Worm (Caenorhabditis elegans) whole organism, L2 larva: ENCODE results near the gene T28D9.16.

Experiments
- C34F6.9 ChIP-seq: fragments of 150-350 bp; optimal IDR thresholded peaks from 2 replicates; lab custom pipeline; 2014; ENCODE audit warnings: missing biosample characterization, missing genetic modification characterization
- F13H6.1 ChIP-seq: sonication (generic microtip); optimal IDR thresholded peaks from 2 replicates; lab custom pipeline; 2016; ENCODE audit warnings: missing genetic modification characterization, missing compliant biosample characterization
- R02D3.7 ChIP-seq: fragments of 150-350 bp; optimal IDR thresholded peaks from 2 replicates; lab custom pipeline; 2014; ENCODE audit warnings: missing biosample characterization, missing genetic modification characterization
- Y55F3AM.14 ChIP-seq: fragments of 200-800 bp; sonication (Bioruptor generic); optimal IDR thresholded peaks from 2 replicates; lab custom pipeline; 2018; ENCODE audit warnings: mild to moderate bottlenecking, missing genetic modification characterization, missing compliant biosample characterization
- ZK546.5 ChIP-seq: sonication (generic microtip); optimal IDR thresholded peaks from 2 replicates; lab custom pipeline; 2017; ENCODE audit warnings: missing biosample characterization, missing genetic modification characterization
- alr-1 ChIP-seq: fragments of 150-350 bp; optimal IDR thresholded peaks from 2 replicates; lab custom pipeline; 2014; ENCODE audit warnings: missing biosample characterization, missing genetic modification characterization
- aly-2 ChIP-seq: fragments of 150-350 bp; optimal IDR thresholded peaks from 2 replicates; lab custom pipeline; 2014; ENCODE audit warnings: missing biosample characterization, missing genetic modification characterization
- ama-1 ChIP-seq: fragments of 150-350 bp; optimal IDR thresholded peaks from 2 replicates; lab custom pipeline; 2018; ENCODE audit warnings: inconsistent platforms
- blmp-1 ChIP-seq: sonication (generic microtip); optimal IDR thresholded peaks from 2 replicates; lab custom pipeline; 2017; ENCODE audit warnings: missing genetic modification characterization, mild to moderate bottlenecking, missing compliant biosample characterization, antibody characterized with exemption, moderate library complexity; ENCODE audit not compliant: insufficient read depth
- ceh-16 ChIP-seq: fragments of 150-350 bp; optimal IDR thresholded peaks from 2 replicates; lab custom pipeline; 2014; ENCODE audit warnings: missing biosample characterization, missing genetic modification characterization
- ceh-82 ChIP-seq: fragments of 150-350 bp; optimal IDR thresholded peaks from 2 replicates; lab custom pipeline; 2014; ENCODE audit warnings: missing biosample characterization, missing genetic modification characterization
- crh-2 ChIP-seq: sonication (generic microtip); optimal IDR thresholded peaks from 2 replicates; lab custom pipeline; 2017; ENCODE audit warnings: missing biosample characterization, missing genetic modification characterization
- dmd-4 ChIP-seq: sonication (generic microtip); optimal IDR thresholded peaks from 2 replicates; lab custom pipeline; 2017; ENCODE audit warnings: missing biosample characterization, missing genetic modification characterization
- egl-27 ChIP-seq: sonication (generic microtip); optimal IDR thresholded peaks from 3 replicates; lab custom pipeline; 2017; ENCODE audit warnings: missing biosample characterization, missing genetic modification reagents, missing genetic modification characterization
- elt-1 ChIP-seq: fragments of 150-350 bp; optimal IDR thresholded peaks from 2 replicates; lab custom pipeline; 2014; ENCODE audit warnings: missing biosample characterization, missing genetic modification characterization
- elt-3 ChIP-seq: sonication (generic microtip); optimal IDR thresholded peaks from 2 replicates; lab custom pipeline; 2017; ENCODE audit warnings: missing biosample characterization, missing genetic modification characterization
- fos-1 ChIP-seq: fragments of 150-350 bp; optimal IDR thresholded peaks from 2 replicates; lab custom pipeline; 2014; ENCODE audit warnings: missing biosample characterization, missing genetic modification characterization
- gmeb-1 ChIP-seq: fragments of 150-350 bp; optimal IDR thresholded peaks from 2 replicates; lab custom pipeline; 2014; ENCODE audit warnings: missing biosample characterization, missing genetic modification characterization
- lin-11 ChIP-seq: fragments of 150-350 bp; sonication (generic microtip); optimal IDR thresholded peaks from 2 replicates; lab custom pipeline; 2014; ENCODE audit warnings: missing biosample characterization, missing genetic modification characterization, inconsistent platforms, mixed read lengths
- lin-13 ChIP-seq: fragments of 150-350 bp; optimal IDR thresholded peaks from 2 replicates; lab custom pipeline; 2014; ENCODE audit warnings: missing biosample characterization, missing genetic modification reagents, missing genetic modification characterization
- lin-39 ChIP-seq: fragments of 150-350 bp; optimal IDR thresholded peaks from 2 replicates; lab custom pipeline; 2014; ENCODE audit warnings: missing biosample characterization, missing genetic modification reagents, missing genetic modification characterization
- lsy-2 ChIP-seq, 2 experiments: fragments of 150-350 bp in 1 of 2; sonication (generic microtip) in 1 of 2; optimal IDR thresholded peaks; 2 replicates each; lab custom pipeline; 2014 to 2017; ENCODE audit warnings: missing biosample characterization in 2 of 2, missing genetic modification characterization in 2 of 2
- mab-5 ChIP-seq: fragments of 150-350 bp; optimal IDR thresholded peaks from 2 replicates; lab custom pipeline; 2014; ENCODE audit warnings: missing biosample characterization, missing genetic modification characterization
- mbf-1 ChIP-seq: sonication (generic microtip); optimal IDR thresholded peaks from 2 replicates; lab custom pipeline; 2017; ENCODE audit warnings: missing biosample characterization, missing genetic modification characterization
- mdl-1 ChIP-seq, 2 experiments: fragments of 150-350 bp in 1 of 2; sonication (generic microtip) in 1 of 2; optimal IDR thresholded peaks; 2 replicates each; lab custom pipeline; 2017; ENCODE audit warnings: missing biosample characterization in 2 of 2, missing genetic modification characterization in 2 of 2
- nhr-10 ChIP-seq: sonication (generic microtip); optimal IDR thresholded peaks from 2 replicates; lab custom pipeline; 2017; ENCODE audit warnings: missing biosample characterization, missing genetic modification characterization
- nhr-11 ChIP-seq: fragments of 150-350 bp; optimal IDR thresholded peaks from 2 replicates; lab custom pipeline; 2014; ENCODE audit warnings: missing biosample characterization, missing genetic modification characterization
- nhr-12 ChIP-seq: fragments of 150-350 bp; optimal IDR thresholded peaks from 2 replicates; lab custom pipeline; 2014; ENCODE audit warnings: missing biosample characterization, missing genetic modification characterization
- nhr-129 ChIP-seq: fragments of 150-350 bp; optimal IDR thresholded peaks from 2 replicates; lab custom pipeline; 2014; ENCODE audit warnings: missing biosample characterization, missing genetic modification characterization
- nhr-21 ChIP-seq: fragments of 150-350 bp; optimal IDR thresholded peaks from 2 replicates; lab custom pipeline; 2014; ENCODE audit warnings: missing biosample characterization, missing genetic modification characterization
- nhr-23 ChIP-seq: fragments of 150-350 bp; optimal IDR thresholded peaks from 2 replicates; lab custom pipeline; 2014; ENCODE audit warnings: missing biosample characterization, missing genetic modification reagents, missing genetic modification characterization
- nhr-237 ChIP-seq: fragments of 150-350 bp; optimal IDR thresholded peaks from 2 replicates; lab custom pipeline; 2014; ENCODE audit warnings: missing biosample characterization, missing genetic modification characterization
- nhr-25 ChIP-seq: fragments of 150-350 bp; sonication (generic microtip); optimal IDR thresholded peaks from 3 replicates; lab custom pipeline; 2014; ENCODE audit warnings: missing biosample characterization, missing genetic modification characterization
- nhr-77 ChIP-seq: fragments of 150-350 bp; optimal IDR thresholded peaks from 2 replicates; lab custom pipeline; 2014; ENCODE audit warnings: missing biosample characterization, missing genetic modification characterization
- peb-1 ChIP-seq: fragments of 150-350 bp; optimal IDR thresholded peaks from 2 replicates; lab custom pipeline; 2014; ENCODE audit warnings: missing biosample characterization, missing genetic modification characterization
- sem-4 ChIP-seq: fragments of 150-350 bp; optimal IDR thresholded peaks from 2 replicates; lab custom pipeline; 2014; ENCODE audit warnings: missing biosample characterization, missing genetic modification reagents, missing genetic modification characterization
- skn-1 ChIP-seq: sonication (generic microtip); optimal IDR thresholded peaks from 2 replicates; lab custom pipeline; 2017; ENCODE audit warnings: missing biosample characterization, missing genetic modification characterization
- sma-3 ChIP-seq: sonication (generic microtip); optimal IDR thresholded peaks from 2 replicates; lab custom pipeline; 2016; ENCODE audit warnings: missing genetic modification reagents, missing genetic modification characterization, missing compliant biosample characterization
- sma-9 ChIP-seq, 2 experiments: fragments of 150-350 bp in 1 of 2; sonication (generic microtip) in 1 of 2; optimal IDR thresholded peaks; 2 replicates each; lab custom pipeline; 2014 to 2016; ENCODE audit warnings: missing genetic modification characterization in 2 of 2, mild to moderate bottlenecking in 1 of 2, missing biosample characterization in 1 of 2, missing compliant biosample characterization in 1 of 2, missing genetic modification reagents in 1 of 2, moderate library complexity in 1 of 2
- snpc-4 ChIP-seq: fragments of 150-350 bp; optimal IDR thresholded peaks from 2 replicates; lab custom pipeline; 2014; ENCODE audit warnings: missing biosample characterization, missing genetic modification characterization
- unc-55 ChIP-seq: fragments of 150-350 bp; sonication (generic microtip); optimal IDR thresholded peaks from 3 replicates; lab custom pipeline; 2014; ENCODE audit warnings: missing biosample characterization, missing genetic modification reagents, missing genetic modification characterization
- unc-62 ChIP-seq: fragments of 150-350 bp; optimal IDR thresholded peaks from 2 replicates; lab custom pipeline; 2014; ENCODE audit warnings: missing biosample characterization, missing genetic modification reagents, missing genetic modification characterization
- zag-1 ChIP-seq: fragments of 150-350 bp; optimal IDR thresholded peaks from 2 replicates; lab custom pipeline; 2014; ENCODE audit warnings: missing biosample characterization, missing genetic modification characterization
- ztf-1 ChIP-seq: fragments of 200-800 bp; sonication (Bioruptor generic); conservative IDR thresholded peaks from 2 replicates; pipeline ENCODE4 v1.3.6; 2022; ENCODE audit warnings: missing genetic modification characterization, missing compliant biosample characterization
- ztf-4 ChIP-seq: fragments of 150-350 bp; optimal IDR thresholded peaks from 2 replicates; lab custom pipeline; 2014; ENCODE audit warnings: missing biosample characterization, missing genetic modification characterization

The T28D9.16 gene

ce11 chrII:6448189-6448588, 27.3 kb upstream of the T28D9.16 start:
- no peak for TF ChIP-seq mbf-1
- peak; percentile 32 for TF ChIP-seq sma-3 (GFP tag; lab: Kevin White, UChicago)
- peak; percentile 33 for TF ChIP-seq sma-9 (GFP tag; optimal IDR thresholded peaks at IDR 0.05; lab: Kevin White, UChicago)
- TF ChIP-seq sma-9 (tag; optimal IDR thresholded peaks at IDR 0.05; lab: Kevin White, UChicago): no peak
- TF ChIP-seq nhr-129 (tag; lab: Kevin White, UChicago): peak; percentile 37
- TF ChIP-seq nhr-25 (tag; lab: Kevin White, UChicago): peak; percentile 40

- no peak for TF ChIP-seq dmd-4 (tag; lab: Kevin White, UChicago)
- no peak for TF ChIP-seq gmeb-1 (tag; lab: Kevin White, UChicago)
- peak; percentile 27 for TF ChIP-seq crh-2 (tag; lab: Kevin White, UChicago)
- TF ChIP-seq fos-1 (tag; lab: Kevin White, UChicago): peak; percentile 59
- TF ChIP-seq nhr-25 (tag; lab: Kevin White, UChicago): peak; percentile 47
- TF ChIP-seq nhr-21: no peak
Measured at ce11 chrII:6448656-6449055, 26.8 kb upstream of the T28D9.16 start.

ce11 chrII:6449656-6450055, 25.8 kb upstream of the T28D9.16 start, which contains the start of gene nhr-22:
TSS of gene nhr-22 (minus strand) at chrII:6449792.
- TF ChIP-seq Y55F3AM.14: no peak
- TF ChIP-seq elt-3 (tag; lab: Kevin White, UChicago): no peak
- TF ChIP-seq ztf-4 (tag; lab: Kevin White, UChicago): no peak
- TF ChIP-seq ceh-16 (tag; lab: Kevin White, UChicago): no peak
- no peak for TF ChIP-seq mdl-1 (tag; optimal IDR thresholded peaks at IDR 0.05; lab: Kevin White, UChicago)
- no peak for TF ChIP-seq sma-3 (GFP tag; lab: Kevin White, UChicago)
- no peak for TF ChIP-seq nhr-11 (tag; lab: Kevin White, UChicago)
- TF ChIP-seq blmp-1 (tag; lab: Kevin White, UChicago): peak; percentile 24
- peak; percentile 62 for TF ChIP-seq fos-1 (tag; lab: Kevin White, UChicago)
- TF ChIP-seq lin-13 (GFP tag; lab: Kevin White, UChicago): no peak
- no peak for TF ChIP-seq skn-1 (tag; lab: Kevin White, UChicago)

- no peak for TF ChIP-seq nhr-12 (tag; lab: Kevin White, UChicago)
- no peak for TF ChIP-seq alr-1 (tag; lab: Kevin White, UChicago)
- no peak for TF ChIP-seq nhr-25 (tag; lab: Kevin White, UChicago)
- TF ChIP-seq ama-1 (lab: Kevin White, UChicago): no peak
- no peak for TF ChIP-seq sem-4 (tag; lab: Kevin White, UChicago)
- TF ChIP-seq ztf-1 (GFP tag; lab: Robert Waterston, UW): no peak
- TF ChIP-seq nhr-21: peak; percentile 2
- TF ChIP-seq unc-62 (GFP tag; lab: Kevin White, UChicago): no peak
- TF ChIP-seq nhr-237 (tag; lab: Kevin White, UChicago): no peak
- no peak for TF ChIP-seq ztf-4 (tag; lab: Kevin White, UChicago)
- TF ChIP-seq peb-1 (tag; lab: Kevin White, UChicago): no peak
- TF ChIP-seq ceh-16 (tag; lab: Kevin White, UChicago): no peak
- no peak for TF ChIP-seq nhr-77 (tag; lab: Kevin White, UChicago)
- TF ChIP-seq C34F6.9 (tag; lab: Kevin White, UChicago): peak; percentile 78
- TF ChIP-seq mdl-1 (tag; optimal IDR thresholded peaks at IDR 0.05; lab: Kevin White, UChicago): no peak
- TF ChIP-seq lin-11 (tag; lab: Kevin White, UChicago): peak; percentile 9
- TF ChIP-seq skn-1 (tag; lab: Kevin White, UChicago): no peak
- no peak for TF ChIP-seq egl-27 (tag; lab: Kevin White, UChicago)
- TF ChIP-seq ceh-82 (tag; lab: Kevin White, UChicago): no peak
- no peak for TF ChIP-seq ZK546.5 (tag; lab: Kevin White, UChicago)
- peak; percentile 14 for TF ChIP-seq snpc-4
- TF ChIP-seq nhr-10: no peak
- TF ChIP-seq nhr-23 (tag; lab: Kevin White, UChicago): no peak
- no peak for TF ChIP-seq elt-3 (tag; lab: Kevin White, UChicago)
- TF ChIP-seq F13H6.1 (tag; lab: Kevin White, UChicago): peak; percentile 30
- TF ChIP-seq elt-1 (tag; lab: Kevin White, UChicago): no peak
- TF ChIP-seq R02D3.7 (tag; lab: Kevin White, UChicago): no peak
- peak; percentile 74 for TF ChIP-seq unc-55
- no peak for TF ChIP-seq gmeb-1 (tag; lab: Kevin White, UChicago)
- peak; percentile 44 for TF ChIP-seq crh-2 (tag; lab: Kevin White, UChicago)
- TF ChIP-seq mab-5 (tag; lab: Kevin White, UChicago): peak; percentile 31
- TF ChIP-seq sma-9 (GFP tag; optimal IDR thresholded peaks at IDR 0.05; lab: Kevin White, UChicago): peak; percentile 33
- TF ChIP-seq sma-9 (tag; optimal IDR thresholded peaks at IDR 0.05; lab: Kevin White, UChicago): no peak
- peak in 1 of 2 experiments; percentile 76 for TF ChIP-seq lsy-2 (tag; optimal IDR thresholded peaks at IDR 0.05; lab: Kevin White, UChicago)
- no peak for TF ChIP-seq aly-2 (tag; lab: Kevin White, UChicago)
- no peak for TF ChIP-seq nhr-11 (tag; lab: Kevin White, UChicago)
- no peak for TF ChIP-seq mbf-1
- TF ChIP-seq fos-1 (tag; lab: Kevin White, UChicago): peak; percentile 8
- no peak for TF ChIP-seq blmp-1 (tag; lab: Kevin White, UChicago)
- TF ChIP-seq zag-1 (tag; lab: Kevin White, UChicago): no peak
- TF ChIP-seq lin-39: no peak
Measured at ce11 chrII:6453341-6453806, 22.1 kb upstream of the T28D9.16 start, which contains the start of gene atg-16.2. TSS of gene atg-16.2 (minus strand) at chrII:6453391.
